Worm (Caenorhabditis elegans) whole organism, L2 larva: ENCODE results near the gene mam-1.

Experiments
- alr-1 ChIP-seq: fragments of 150-350 bp; optimal IDR thresholded peaks from 2 replicates; lab custom pipeline; 2014; ENCODE audit warnings: missing biosample characterization, missing genetic modification characterization
- aly-2 ChIP-seq: fragments of 150-350 bp; optimal IDR thresholded peaks from 2 replicates; lab custom pipeline; 2014; ENCODE audit warnings: missing biosample characterization, missing genetic modification characterization
- ama-1 ChIP-seq: fragments of 150-350 bp; optimal IDR thresholded peaks from 2 replicates; lab custom pipeline; 2018; ENCODE audit warnings: inconsistent platforms
- elt-1 ChIP-seq: fragments of 150-350 bp; optimal IDR thresholded peaks from 2 replicates; lab custom pipeline; 2014; ENCODE audit warnings: missing biosample characterization, missing genetic modification characterization
- elt-3 ChIP-seq: sonication (generic microtip); optimal IDR thresholded peaks from 2 replicates; lab custom pipeline; 2017; ENCODE audit warnings: missing biosample characterization, missing genetic modification characterization
- lsy-2 ChIP-seq, 2 experiments: fragments of 150-350 bp in 1 of 2; sonication (generic microtip) in 1 of 2; optimal IDR thresholded peaks; 2 replicates each; lab custom pipeline; 2014 to 2017; ENCODE audit warnings: missing biosample characterization in 2 of 2, missing genetic modification characterization in 2 of 2
- nhr-10 ChIP-seq: sonication (generic microtip); optimal IDR thresholded peaks from 2 replicates; lab custom pipeline; 2017; ENCODE audit warnings: missing biosample characterization, missing genetic modification characterization
- nhr-21 ChIP-seq: fragments of 150-350 bp; optimal IDR thresholded peaks from 2 replicates; lab custom pipeline; 2014; ENCODE audit warnings: missing biosample characterization, missing genetic modification characterization
- unc-62 ChIP-seq: fragments of 150-350 bp; optimal IDR thresholded peaks from 2 replicates; lab custom pipeline; 2014; ENCODE audit warnings: missing biosample characterization, missing genetic modification reagents, missing genetic modification characterization

ce11 chrX:933504-933903 lies 45.3 kb upstream of the mam-1 start, which contains the start of gene F35H12.1:
- no peak for TF ChIP-seq elt-1
- TF ChIP-seq aly-2 (tag; lab: Kevin White, UChicago) = no peak
- no peak for TF ChIP-seq unc-62 (GFP tag; lab: Kevin White, UChicago)
- no peak for TF ChIP-seq nhr-10 (tag; lab: Kevin White, UChicago)
- TF ChIP-seq nhr-21 (tag; lab: Kevin White, UChicago) = no peak
- TF ChIP-seq alr-1 (tag; lab: Kevin White, UChicago) = no peak
- TF ChIP-seq lsy-2 (tag; optimal IDR thresholded peaks at IDR 0.05; lab: Kevin White, UChicago) = no peak
- TF ChIP-seq elt-3 = no peak
- TF ChIP-seq ama-1 (lab: Kevin White, UChicago) = no peak
